Fruit fly (Drosophila melanogaster) whole organism, prepupa: ENCODE data around the gene CG14118.

Experiments
- CG10631 ChIP-seq: fragments of 200-800 bp; sonication (Bioruptor generic); optimal IDR thresholded peaks from 2 replicates; lab custom pipeline; 2016; ENCODE audit warnings: missing biosample characterization, missing genetic modification characterization
- CG10669 ChIP-seq: fragments of 200-800 bp; sonication (Bioruptor generic); optimal IDR thresholded peaks from 3 replicates; lab custom pipeline; 2018; ENCODE audit warnings: missing biosample characterization, mild to moderate bottlenecking, missing genetic modification characterization, moderate library complexity
- CG11294 ChIP-seq: fragments of 200-800 bp; sonication (Bioruptor generic); IDR thresholded peaks from 2 replicates; pipeline ENCODE4 v1.3.6; 2022; ENCODE audit warnings: missing biosample characterization, missing genetic modification characterization
- CG11762 ChIP-seq: fragments of 200-800 bp; sonication (Bioruptor generic); optimal IDR thresholded peaks from 3 replicates; lab custom pipeline; 2016; ENCODE audit warnings: missing biosample characterization, missing genetic modification characterization; ENCODE audit not compliant: insufficient read depth
- CG11902 ChIP-seq: fragments of 200-800 bp; sonication (Bioruptor generic); optimal IDR thresholded peaks from 3 replicates; lab custom pipeline; 2016; ENCODE audit warnings: missing biosample characterization, missing genetic modification characterization
- CG16779 ChIP-seq: fragments of 200-800 bp; sonication (Bioruptor generic); optimal IDR thresholded peaks from 3 replicates; lab custom pipeline; 2017; ENCODE audit warnings: missing biosample characterization, mild to moderate bottlenecking, missing genetic modification characterization
- CG31627 ChIP-seq: fragments of 200-800 bp; sonication (Bioruptor generic); optimal IDR thresholded peaks from 3 replicates; lab custom pipeline; 2016; ENCODE audit warnings: missing biosample characterization, missing genetic modification characterization
- CG32006 ChIP-seq: fragments of 200-800 bp; sonication (Bioruptor generic); optimal IDR thresholded peaks from 3 replicates; lab custom pipeline; 2017; ENCODE audit warnings: missing biosample characterization, mild to moderate bottlenecking, missing genetic modification characterization
- CG3919 ChIP-seq: fragments of 200-800 bp; sonication (Bioruptor generic); optimal IDR thresholded peaks from 3 replicates; lab custom pipeline; 2016; ENCODE audit warnings: missing biosample characterization, missing genetic modification characterization
- CG6163 ChIP-seq: fragments of 200-800 bp; sonication (Bioruptor generic); IDR thresholded peaks from 3 replicates; pipeline ENCODE4 v1.3.6; 2022; ENCODE audit warnings: missing biosample characterization, missing genetic modification characterization
- CG6276 ChIP-seq: fragments of 200-800 bp; sonication (Bioruptor generic); optimal IDR thresholded peaks from 2 replicates; lab custom pipeline; 2017; ENCODE audit warnings: missing biosample characterization, mild to moderate bottlenecking, missing genetic modification characterization
- CG6792 ChIP-seq: fragments of 200-800 bp; sonication (Bioruptor generic); optimal IDR thresholded peaks from 3 replicates; lab custom pipeline; 2016; ENCODE audit warnings: missing biosample characterization, missing genetic modification characterization
- CG6808 ChIP-seq: fragments of 200-800 bp; sonication (Bioruptor generic); optimal IDR thresholded peaks from 3 replicates; lab custom pipeline; 2017; ENCODE audit warnings: missing biosample characterization, missing genetic modification characterization, mild to moderate bottlenecking, moderate library complexity, missing genetic modification reagents
- CG6854 ChIP-seq: fragments of 200-800 bp; sonication (Bioruptor generic); optimal IDR thresholded peaks from 2 replicates; lab custom pipeline; 2017; ENCODE audit warnings: missing biosample characterization, mild to moderate bottlenecking, missing genetic modification characterization
- CG7368 ChIP-seq: fragments of 200-800 bp; sonication (Bioruptor generic); optimal IDR thresholded peaks from 3 replicates; lab custom pipeline; 2016; ENCODE audit warnings: missing biosample characterization, missing genetic modification characterization
- CG8119 ChIP-seq: fragments of 200-800 bp; sonication (Bioruptor generic); IDR thresholded peaks from 3 replicates; pipeline ENCODE4 v1.3.6; 2022; ENCODE audit warnings: missing biosample characterization, missing genetic modification characterization
- CG8632 ChIP-seq: fragments of 200-800 bp; sonication (Bioruptor generic); optimal IDR thresholded peaks from 3 replicates; lab custom pipeline; 2016; ENCODE audit warnings: missing biosample characterization, missing genetic modification characterization
- CG9139 ChIP-seq: fragments of 200-800 bp; sonication (Bioruptor generic); optimal IDR thresholded peaks from 3 replicates; lab custom pipeline; 2017; ENCODE audit warnings: missing biosample characterization, mild to moderate bottlenecking, missing genetic modification characterization
- Eip75B ChIP-seq: fragments of 200-800 bp; sonication (Bioruptor generic); optimal IDR thresholded peaks from 3 replicates; lab custom pipeline; 2016; ENCODE audit warnings: missing biosample characterization, missing genetic modification characterization
- Eip78C ChIP-seq: fragments of 200-800 bp; sonication (Bioruptor generic); peaks from one replicate; lab custom pipeline; 2016; ENCODE audit warnings: missing biosample characterization, missing genetic modification characterization
- Eip93F ChIP-seq: fragments of 200-800 bp; sonication (Bioruptor generic); optimal IDR thresholded peaks from 2 replicates; lab custom pipeline; 2016; ENCODE audit warnings: missing biosample characterization, mild to moderate bottlenecking, missing genetic modification characterization
- Ets21C ChIP-seq: fragments of 200-800 bp; sonication (Bioruptor generic); optimal IDR thresholded peaks from 3 replicates; lab custom pipeline; 2016; ENCODE audit warnings: missing biosample characterization, missing genetic modification characterization
- Ets96B ChIP-seq: fragments of 200-800 bp; optimal IDR thresholded peaks from 2 replicates; lab custom pipeline; 2019; ENCODE audit warnings: missing biosample characterization, mild to moderate bottlenecking, missing genetic modification characterization, moderate library complexity
- Gug ChIP-seq: fragments of 200-800 bp; sonication (Bioruptor generic); IDR thresholded peaks from 2 replicates; pipeline ENCODE4 v1.3.6; 2022; ENCODE audit warnings: missing biosample characterization, missing genetic modification characterization
- Hr38 ChIP-seq: sonication (Bioruptor generic); optimal IDR thresholded peaks from 2 replicates; lab custom pipeline; 2016; ENCODE audit warnings: missing biosample characterization, missing genetic modification characterization
- Hr39 ChIP-seq: fragments of 200-800 bp; sonication (Bioruptor generic); optimal IDR thresholded peaks from 2 replicates; lab custom pipeline; 2016; ENCODE audit warnings: missing biosample characterization, missing genetic modification characterization
- Hr4 ChIP-seq: fragments of 200-800 bp; sonication (Bioruptor generic); optimal IDR thresholded peaks from 3 replicates; lab custom pipeline; 2016; ENCODE audit warnings: missing biosample characterization, missing genetic modification characterization
- Lpt ChIP-seq: fragments of 200-800 bp; sonication (Bioruptor generic); optimal IDR thresholded peaks from 3 replicates; lab custom pipeline; 2016; ENCODE audit warnings: missing biosample characterization, missing genetic modification characterization
- Met ChIP-seq: fragments of 200-800 bp; sonication (Bioruptor generic); optimal IDR thresholded peaks from 3 replicates; lab custom pipeline; 2016; ENCODE audit warnings: missing biosample characterization, missing genetic modification characterization
- OdsH ChIP-seq: fragments of 200-800 bp; sonication (Bioruptor generic); optimal IDR thresholded peaks from 3 replicates; lab custom pipeline; 2016; ENCODE audit warnings: missing biosample characterization, missing genetic modification characterization
- Smox ChIP-seq: fragments of 200-800 bp; sonication (Bioruptor generic); optimal IDR thresholded peaks from 3 replicates; lab custom pipeline; 2016; ENCODE audit warnings: missing biosample characterization, missing genetic modification characterization
- Sox102F ChIP-seq: fragments of 200-800 bp; sonication (Bioruptor generic); optimal IDR thresholded peaks from 2 replicates; lab custom pipeline; 2016; ENCODE audit warnings: missing biosample characterization, mild to moderate bottlenecking, missing genetic modification characterization
- Sox15 ChIP-seq: fragments of 200-800 bp; sonication (Bioruptor generic); optimal IDR thresholded peaks from 3 replicates; lab custom pipeline; 2016; ENCODE audit warnings: missing biosample characterization, missing genetic modification characterization
- achi ChIP-seq: fragments of 200-800 bp; sonication (Bioruptor generic); optimal IDR thresholded peaks from 3 replicates; lab custom pipeline; 2016; ENCODE audit warnings: missing biosample characterization, missing genetic modification characterization
- acj6 ChIP-seq: fragments of 200-800 bp; sonication (Bioruptor generic); optimal IDR thresholded peaks from 3 replicates; lab custom pipeline; 2016; ENCODE audit warnings: missing biosample characterization, missing genetic modification characterization
- dac ChIP-seq: fragments of 200-800 bp; sonication (Bioruptor generic); optimal IDR thresholded peaks from 2 replicates; lab custom pipeline; 2017; ENCODE audit warnings: missing biosample characterization, mild to moderate bottlenecking, missing genetic modification characterization
- dsx ChIP-seq: fragments of 200-800 bp; optimal IDR thresholded peaks from 3 replicates; lab custom pipeline; 2019; ENCODE audit warnings: missing biosample characterization, mild to moderate bottlenecking, missing genetic modification characterization, moderate library complexity; ENCODE audit not compliant: poor library complexity, severe bottlenecking
- eg ChIP-seq: fragments of 200-800 bp; sonication (Bioruptor generic); IDR thresholded peaks from 3 replicates; pipeline ENCODE4 v1.3.6; 2022; ENCODE audit warnings: missing biosample characterization, missing genetic modification characterization
- esn ChIP-seq: fragments of 200-800 bp; sonication (Bioruptor generic); optimal IDR thresholded peaks from 2 replicates; lab custom pipeline; 2016; ENCODE audit warnings: missing biosample characterization, mild to moderate bottlenecking, missing genetic modification characterization, moderate library complexity
- fd59A ChIP-seq: fragments of 200-800 bp; sonication (Bioruptor generic); optimal IDR thresholded peaks from 2 replicates; lab custom pipeline; 2017; ENCODE audit warnings: missing biosample characterization, mild to moderate bottlenecking, missing genetic modification characterization, missing genetic modification reagents
- fd85E ChIP-seq: fragments of 200-800 bp; sonication (Bioruptor generic); optimal IDR thresholded peaks from 3 replicates; lab custom pipeline; 2016; ENCODE audit warnings: missing biosample characterization, missing genetic modification characterization
- fkh ChIP-seq: fragments of 200-800 bp; sonication (Bioruptor generic); optimal IDR thresholded peaks from 3 replicates; lab custom pipeline; 2017; ENCODE audit warnings: missing biosample characterization, mild to moderate bottlenecking, missing genetic modification characterization, moderate library complexity
- lz ChIP-seq: fragments of 200-800 bp; sonication (Bioruptor generic); optimal IDR thresholded peaks from 3 replicates; lab custom pipeline; 2016; ENCODE audit warnings: missing biosample characterization, missing genetic modification characterization
- salr ChIP-seq, 2 experiments: fragments of 200-800 bp; sonication (Bioruptor generic); optimal IDR thresholded peaks; 3 replicates each; lab custom pipeline; 2016 to 2018; ENCODE audit warnings: missing biosample characterization in 2 of 2, missing genetic modification characterization in 2 of 2, mild to moderate bottlenecking in 1 of 2
- spab ChIP-seq: fragments of 200-800 bp; sonication (Bioruptor generic); optimal IDR thresholded peaks from 2 replicates; lab custom pipeline; 2017; ENCODE audit warnings: missing biosample characterization, mild to moderate bottlenecking, missing genetic modification characterization, missing genetic modification reagents
- ss ChIP-seq, 2 experiments: fragments of 200-800 bp; sonication (Bioruptor generic); optimal IDR thresholded peaks; 2 replicates in 1 of 2; 3 replicates in 1 of 2; lab custom pipeline; 2017 to 2018; ENCODE audit warnings: mild to moderate bottlenecking in 2 of 2, missing biosample characterization in 2 of 2, missing genetic modification characterization in 2 of 2, moderate library complexity in 1 of 2
- vri ChIP-seq: fragments of 200-800 bp; sonication (Bioruptor generic); optimal IDR thresholded peaks from 3 replicates; lab custom pipeline; 2016; ENCODE audit warnings: missing biosample characterization, mild to moderate bottlenecking, missing genetic modification characterization

The CG14118 gene

dm6 chr3L:12913609-12914266 is 21.3 kb downstream of the CG14118 start, which contains the start of gene CG32115 (continued):
- TF ChIP-seq fd59A = peak; percentile 85
- peak; percentile 96 for TF ChIP-seq Hr39 (GFP tag; lab: Kevin White, UChicago)
- peak; percentile 93 for TF ChIP-seq Eip75B (GFP tag; lab: Kevin White, UChicago)
- TF ChIP-seq CG9139 (GFP tag; lab: Kevin White, UChicago) = peak; percentile 74
- peak; percentile 97 for TF ChIP-seq eg (GFP tag; lab: Robert Waterston, UW)
- TF ChIP-seq Sox102F (GFP tag; lab: Kevin White, UChicago) = peak; percentile 95
- TF ChIP-seq lz = peak; percentile 94
- peak; percentile 96 for TF ChIP-seq CG31627 (GFP tag; lab: Kevin White, UChicago)
- TF ChIP-seq vri = peak; percentile 99
- TF ChIP-seq Hr4 (GFP tag; lab: Kevin White, UChicago) = peak; percentile 96
- TF ChIP-seq CG11902 (GFP tag; lab: Kevin White, UChicago) = peak; percentile 96
- TF ChIP-seq spab = peak; percentile 78

dm6 chr3L:12915431-12915830 is 23.0 kb downstream of the CG14118 start:
- TF ChIP-seq achi (GFP tag; lab: Kevin White, UChicago) = peak; percentile 81
- peak; percentile 24 to 27 for TF ChIP-seq salr (GFP tag; optimal IDR thresholded peaks at IDR 0.05; lab: Kevin White, UChicago)
- no peak for TF ChIP-seq CG6808 (GFP tag; lab: Kevin White, UChicago)
- peak; percentile 87 for TF ChIP-seq CG8632 (GFP tag; lab: Kevin White, UChicago)
- peak; percentile 61 for TF ChIP-seq CG32006
- peak; percentile 60 for TF ChIP-seq fd59A
- peak; percentile 29; the same call in 1 of the 2 replicates for TF ChIP-seq Gug (GFP tag; lab: Robert Waterston, UW)
- peak; percentile 73 for TF ChIP-seq Eip78C (GFP tag; lab: Kevin White, UChicago)
- peak; percentile 19 for TF ChIP-seq CG11902 (GFP tag; lab: Kevin White, UChicago)
- no peak for TF ChIP-seq CG7368
- peak; percentile 54 for TF ChIP-seq Sox102F (GFP tag; lab: Kevin White, UChicago)
- TF ChIP-seq CG6854 (GFP tag; lab: Kevin White, UChicago) = no peak
- no peak for TF ChIP-seq spab
- peak; percentile 57 for TF ChIP-seq Sox15
- TF ChIP-seq Lpt (GFP tag; lab: Kevin White, UChicago) = no peak
- TF ChIP-seq CG16779 (tag; lab: Kevin White, UChicago) = peak; percentile 70
- TF ChIP-seq eg (GFP tag; lab: Robert Waterston, UW) = peak; percentile 17; the same call in 1 of the 3 replicates
- TF ChIP-seq CG3919 (GFP tag; lab: Kevin White, UChicago) = peak; percentile 22
- TF ChIP-seq ss (GFP tag; optimal IDR thresholded peaks at IDR 0.05; lab: Kevin White, UChicago) = peak; percentile 6 to 12
- TF ChIP-seq acj6 (GFP tag; lab: Kevin White, UChicago) = peak; percentile 77
- TF ChIP-seq CG11294 = no peak; the same call in 1 of the 2 replicates
- peak; percentile 71 for TF ChIP-seq CG8119 (GFP tag; lab: Robert Waterston, UW)
- TF ChIP-seq CG9139 (GFP tag; lab: Kevin White, UChicago) = no peak
- peak; percentile 72 for TF ChIP-seq CG6792
- peak; percentile 72 for TF ChIP-seq OdsH (GFP tag; lab: Kevin White, UChicago)
- TF ChIP-seq Ets96B = peak; percentile 76
- TF ChIP-seq CG6276 = no peak
- no peak for TF ChIP-seq Hr38 (GFP tag; lab: Kevin White, UChicago)
- peak; percentile 80 for TF ChIP-seq esn (GFP tag; lab: Kevin White, UChicago)
- TF ChIP-seq CG11762 (GFP tag; lab: Kevin White, UChicago) = no peak
- TF ChIP-seq dac (GFP tag; lab: Kevin White, UChicago) = no peak
- peak; percentile 78 for TF ChIP-seq CG10631
- peak; percentile 44; the same call in 1 of the 3 replicates for TF ChIP-seq CG6163
- peak; percentile 25 for TF ChIP-seq Ets21C (GFP tag; lab: Kevin White, UChicago)
- TF ChIP-seq Met (GFP tag; lab: Kevin White, UChicago) = no peak
- peak; percentile 47 for TF ChIP-seq Smox
- no peak for TF ChIP-seq fd85E (GFP tag; lab: Kevin White, UChicago)
- peak; percentile 10 for TF ChIP-seq dsx
- no peak for TF ChIP-seq fkh (GFP tag; lab: Kevin White, UChicago)
- no peak for TF ChIP-seq CG10669 (GFP tag; lab: Kevin White, UChicago)
- TF ChIP-seq lz = peak; percentile 50
- peak; percentile 2 for TF ChIP-seq Hr4 (GFP tag; lab: Kevin White, UChicago)
- TF ChIP-seq Eip93F (GFP tag; lab: Kevin White, UChicago) = no peak
- peak; percentile 44 for TF ChIP-seq CG31627 (GFP tag; lab: Kevin White, UChicago)
